Fruit fly (Drosophila melanogaster) whole organism, prepupa: ENCODE data around the gene RhoL.

Source experiments
- Blimp-1 ChIP-seq: fragments of 200-800 bp; sonication (Bioruptor generic); optimal IDR thresholded peaks from 3 replicates; lab custom pipeline; 2017; ENCODE audit warnings: missing biosample characterization, missing genetic modification characterization, mild to moderate bottlenecking, moderate library complexity, missing genetic modification reagents
- CG10631 ChIP-seq: fragments of 200-800 bp; sonication (Bioruptor generic); optimal IDR thresholded peaks from 2 replicates; lab custom pipeline; 2016; ENCODE audit warnings: missing biosample characterization, missing genetic modification characterization
- CG10669 ChIP-seq: fragments of 200-800 bp; sonication (Bioruptor generic); optimal IDR thresholded peaks from 3 replicates; lab custom pipeline; 2018; ENCODE audit warnings: missing biosample characterization, mild to moderate bottlenecking, missing genetic modification characterization, moderate library complexity
- CG11294 ChIP-seq: fragments of 200-800 bp; sonication (Bioruptor generic); IDR thresholded peaks from 2 replicates; pipeline ENCODE4 v1.3.6; 2022; ENCODE audit warnings: missing biosample characterization, missing genetic modification characterization
- CG11902 ChIP-seq: fragments of 200-800 bp; sonication (Bioruptor generic); optimal IDR thresholded peaks from 3 replicates; lab custom pipeline; 2016; ENCODE audit warnings: missing biosample characterization, missing genetic modification characterization
- CG1621 ChIP-seq: fragments of 200-800 bp; sonication (Bioruptor generic); optimal IDR thresholded peaks from 3 replicates; lab custom pipeline; 2018; ENCODE audit warnings: missing biosample characterization, mild to moderate bottlenecking, missing genetic modification characterization
- CG16779 ChIP-seq: fragments of 200-800 bp; sonication (Bioruptor generic); optimal IDR thresholded peaks from 3 replicates; lab custom pipeline; 2017; ENCODE audit warnings: missing biosample characterization, mild to moderate bottlenecking, missing genetic modification characterization
- CG3032 ChIP-seq: fragments of 200-800 bp; optimal IDR thresholded peaks from 2 replicates; lab custom pipeline; 2019; ENCODE audit warnings: missing biosample characterization, mild to moderate bottlenecking, missing genetic modification characterization, moderate library complexity
- CG31627 ChIP-seq: fragments of 200-800 bp; sonication (Bioruptor generic); optimal IDR thresholded peaks from 3 replicates; lab custom pipeline; 2016; ENCODE audit warnings: missing biosample characterization, missing genetic modification characterization
- CG32006 ChIP-seq: fragments of 200-800 bp; sonication (Bioruptor generic); optimal IDR thresholded peaks from 3 replicates; lab custom pipeline; 2017; ENCODE audit warnings: missing biosample characterization, mild to moderate bottlenecking, missing genetic modification characterization
- CG34406 ChIP-seq: fragments of 200-800 bp; sonication (Bioruptor generic); optimal IDR thresholded peaks from 3 replicates; lab custom pipeline; 2016; ENCODE audit warnings: missing biosample characterization, missing genetic modification characterization
- CG3919 ChIP-seq: fragments of 200-800 bp; sonication (Bioruptor generic); optimal IDR thresholded peaks from 3 replicates; lab custom pipeline; 2016; ENCODE audit warnings: missing biosample characterization, missing genetic modification characterization
- CG4318 ChIP-seq: fragments of 200-800 bp; sonication (Bioruptor generic); optimal IDR thresholded peaks from 3 replicates; lab custom pipeline; 2017; ENCODE audit warnings: missing biosample characterization, mild to moderate bottlenecking, missing genetic modification characterization
- CG6163 ChIP-seq: fragments of 200-800 bp; sonication (Bioruptor generic); IDR thresholded peaks from 3 replicates; pipeline ENCODE4 v1.3.6; 2022; ENCODE audit warnings: missing biosample characterization, missing genetic modification characterization
- CG6276 ChIP-seq: fragments of 200-800 bp; sonication (Bioruptor generic); optimal IDR thresholded peaks from 2 replicates; lab custom pipeline; 2017; ENCODE audit warnings: missing biosample characterization, mild to moderate bottlenecking, missing genetic modification characterization
- CG6792 ChIP-seq: fragments of 200-800 bp; sonication (Bioruptor generic); optimal IDR thresholded peaks from 3 replicates; lab custom pipeline; 2016; ENCODE audit warnings: missing biosample characterization, missing genetic modification characterization
- CG6808 ChIP-seq: fragments of 200-800 bp; sonication (Bioruptor generic); optimal IDR thresholded peaks from 3 replicates; lab custom pipeline; 2017; ENCODE audit warnings: missing biosample characterization, missing genetic modification characterization, mild to moderate bottlenecking, moderate library complexity, missing genetic modification reagents
- CG6854 ChIP-seq: fragments of 200-800 bp; sonication (Bioruptor generic); optimal IDR thresholded peaks from 2 replicates; lab custom pipeline; 2017; ENCODE audit warnings: missing biosample characterization, mild to moderate bottlenecking, missing genetic modification characterization
- CG7368 ChIP-seq: fragments of 200-800 bp; sonication (Bioruptor generic); optimal IDR thresholded peaks from 3 replicates; lab custom pipeline; 2016; ENCODE audit warnings: missing biosample characterization, missing genetic modification characterization
- CG8119 ChIP-seq: fragments of 200-800 bp; sonication (Bioruptor generic); IDR thresholded peaks from 3 replicates; pipeline ENCODE4 v1.3.6; 2022; ENCODE audit warnings: missing biosample characterization, missing genetic modification characterization
- CG8319 ChIP-seq: fragments of 200-800 bp; sonication (Bioruptor generic); optimal IDR thresholded peaks from 3 replicates; lab custom pipeline; 2016; ENCODE audit warnings: missing biosample characterization, missing genetic modification characterization
- CG9139 ChIP-seq: fragments of 200-800 bp; sonication (Bioruptor generic); optimal IDR thresholded peaks from 3 replicates; lab custom pipeline; 2017; ENCODE audit warnings: missing biosample characterization, mild to moderate bottlenecking, missing genetic modification characterization
- Eip75B ChIP-seq: fragments of 200-800 bp; sonication (Bioruptor generic); optimal IDR thresholded peaks from 3 replicates; lab custom pipeline; 2016; ENCODE audit warnings: missing biosample characterization, missing genetic modification characterization
- Eip78C ChIP-seq: fragments of 200-800 bp; sonication (Bioruptor generic); peaks from one replicate; lab custom pipeline; 2016; ENCODE audit warnings: missing biosample characterization, missing genetic modification characterization
- Ets21C ChIP-seq: fragments of 200-800 bp; sonication (Bioruptor generic); optimal IDR thresholded peaks from 3 replicates; lab custom pipeline; 2016; ENCODE audit warnings: missing biosample characterization, missing genetic modification characterization
- Gug ChIP-seq: fragments of 200-800 bp; sonication (Bioruptor generic); IDR thresholded peaks from 2 replicates; pipeline ENCODE4 v1.3.6; 2022; ENCODE audit warnings: missing biosample characterization, missing genetic modification characterization
- Hr38 ChIP-seq: sonication (Bioruptor generic); optimal IDR thresholded peaks from 2 replicates; lab custom pipeline; 2016; ENCODE audit warnings: missing biosample characterization, missing genetic modification characterization
- Hr39 ChIP-seq: fragments of 200-800 bp; sonication (Bioruptor generic); optimal IDR thresholded peaks from 2 replicates; lab custom pipeline; 2016; ENCODE audit warnings: missing biosample characterization, missing genetic modification characterization
- Hr4 ChIP-seq: fragments of 200-800 bp; sonication (Bioruptor generic); optimal IDR thresholded peaks from 3 replicates; lab custom pipeline; 2016; ENCODE audit warnings: missing biosample characterization, missing genetic modification characterization
- Lpt ChIP-seq: fragments of 200-800 bp; sonication (Bioruptor generic); optimal IDR thresholded peaks from 3 replicates; lab custom pipeline; 2016; ENCODE audit warnings: missing biosample characterization, missing genetic modification characterization
- Met ChIP-seq: fragments of 200-800 bp; sonication (Bioruptor generic); optimal IDR thresholded peaks from 3 replicates; lab custom pipeline; 2016; ENCODE audit warnings: missing biosample characterization, missing genetic modification characterization
- Smox ChIP-seq: fragments of 200-800 bp; sonication (Bioruptor generic); optimal IDR thresholded peaks from 3 replicates; lab custom pipeline; 2016; ENCODE audit warnings: missing biosample characterization, missing genetic modification characterization
- Sox102F ChIP-seq: fragments of 200-800 bp; sonication (Bioruptor generic); optimal IDR thresholded peaks from 2 replicates; lab custom pipeline; 2016; ENCODE audit warnings: missing biosample characterization, mild to moderate bottlenecking, missing genetic modification characterization
- Sox15 ChIP-seq: fragments of 200-800 bp; sonication (Bioruptor generic); optimal IDR thresholded peaks from 3 replicates; lab custom pipeline; 2016; ENCODE audit warnings: missing biosample characterization, missing genetic modification characterization
- achi ChIP-seq: fragments of 200-800 bp; sonication (Bioruptor generic); optimal IDR thresholded peaks from 3 replicates; lab custom pipeline; 2016; ENCODE audit warnings: missing biosample characterization, missing genetic modification characterization
- acj6 ChIP-seq: fragments of 200-800 bp; sonication (Bioruptor generic); optimal IDR thresholded peaks from 3 replicates; lab custom pipeline; 2016; ENCODE audit warnings: missing biosample characterization, missing genetic modification characterization
- cyc ChIP-seq: fragments of 200-800 bp; sonication (Bioruptor generic); optimal IDR thresholded peaks from 3 replicates; lab custom pipeline; 2016; ENCODE audit warnings: missing biosample characterization, missing genetic modification characterization
- dsx ChIP-seq: fragments of 200-800 bp; optimal IDR thresholded peaks from 3 replicates; lab custom pipeline; 2019; ENCODE audit warnings: missing biosample characterization, mild to moderate bottlenecking, missing genetic modification characterization, moderate library complexity; ENCODE audit not compliant: poor library complexity, severe bottlenecking
- eg ChIP-seq: fragments of 200-800 bp; sonication (Bioruptor generic); IDR thresholded peaks from 3 replicates; pipeline ENCODE4 v1.3.6; 2022; ENCODE audit warnings: missing biosample characterization, missing genetic modification characterization
- esn ChIP-seq: fragments of 200-800 bp; sonication (Bioruptor generic); optimal IDR thresholded peaks from 2 replicates; lab custom pipeline; 2016; ENCODE audit warnings: missing biosample characterization, mild to moderate bottlenecking, missing genetic modification characterization, moderate library complexity
- fd59A ChIP-seq: fragments of 200-800 bp; sonication (Bioruptor generic); optimal IDR thresholded peaks from 2 replicates; lab custom pipeline; 2017; ENCODE audit warnings: missing biosample characterization, mild to moderate bottlenecking, missing genetic modification characterization, missing genetic modification reagents
- fd85E ChIP-seq: fragments of 200-800 bp; sonication (Bioruptor generic); optimal IDR thresholded peaks from 3 replicates; lab custom pipeline; 2016; ENCODE audit warnings: missing biosample characterization, missing genetic modification characterization
- lz ChIP-seq: fragments of 200-800 bp; sonication (Bioruptor generic); optimal IDR thresholded peaks from 3 replicates; lab custom pipeline; 2016; ENCODE audit warnings: missing biosample characterization, missing genetic modification characterization
- net ChIP-seq: fragments of 200-800 bp; sonication (Bioruptor generic); optimal IDR thresholded peaks from 3 replicates; lab custom pipeline; 2016; ENCODE audit warnings: missing biosample characterization, missing genetic modification characterization
- salr ChIP-seq, 2 experiments: fragments of 200-800 bp; sonication (Bioruptor generic); optimal IDR thresholded peaks; 3 replicates each; lab custom pipeline; 2016 to 2018; ENCODE audit warnings: missing biosample characterization in 2 of 2, missing genetic modification characterization in 2 of 2, mild to moderate bottlenecking in 1 of 2
- spab ChIP-seq: fragments of 200-800 bp; sonication (Bioruptor generic); optimal IDR thresholded peaks from 2 replicates; lab custom pipeline; 2017; ENCODE audit warnings: missing biosample characterization, mild to moderate bottlenecking, missing genetic modification characterization, missing genetic modification reagents
- ss ChIP-seq, 2 experiments: fragments of 200-800 bp; sonication (Bioruptor generic); optimal IDR thresholded peaks; 2 replicates in 1 of 2; 3 replicates in 1 of 2; lab custom pipeline; 2017 to 2018; ENCODE audit warnings: mild to moderate bottlenecking in 2 of 2, missing biosample characterization in 2 of 2, missing genetic modification characterization in 2 of 2, moderate library complexity in 1 of 2
- svp ChIP-seq: fragments of 200-800 bp; sonication (Bioruptor generic); peaks from one replicate; lab custom pipeline; 2016; ENCODE audit warnings: missing biosample characterization, missing genetic modification characterization
- topi ChIP-seq: fragments of 200-800 bp; sonication (Bioruptor generic); optimal IDR thresholded peaks from 3 replicates; lab custom pipeline; 2016; ENCODE audit warnings: missing biosample characterization, missing genetic modification characterization
- vri ChIP-seq: fragments of 200-800 bp; sonication (Bioruptor generic); optimal IDR thresholded peaks from 3 replicates; lab custom pipeline; 2016; ENCODE audit warnings: missing biosample characterization, mild to moderate bottlenecking, missing genetic modification characterization

The RhoL gene

DNA sequence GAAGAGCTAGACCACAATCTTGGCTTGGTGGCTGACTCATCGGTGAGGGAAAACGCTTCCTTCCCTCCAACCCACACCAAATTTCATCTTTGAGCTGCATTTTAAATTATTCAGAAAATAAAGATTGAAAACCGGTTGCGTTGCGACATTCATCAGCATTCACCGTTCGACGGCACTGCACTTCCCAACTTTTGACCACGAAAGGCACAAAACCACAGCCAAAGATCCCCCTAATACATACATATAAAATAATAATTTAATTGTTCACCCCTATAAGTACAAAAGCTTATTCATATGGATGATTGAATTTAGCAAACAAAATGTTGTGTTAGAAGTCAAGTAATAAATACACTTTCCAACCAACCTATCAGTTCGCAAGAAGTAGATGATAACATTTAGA, 3.1 kb downstream of the RhoL start:
- no peak for TF ChIP-seq salr (GFP tag; optimal IDR thresholded peaks at IDR 0.05; lab: Kevin White, UChicago)
- TF ChIP-seq svp = peak; percentile 65
- no peak for TF ChIP-seq CG3032 (tag; lab: Kevin White, UChicago)

DNA sequence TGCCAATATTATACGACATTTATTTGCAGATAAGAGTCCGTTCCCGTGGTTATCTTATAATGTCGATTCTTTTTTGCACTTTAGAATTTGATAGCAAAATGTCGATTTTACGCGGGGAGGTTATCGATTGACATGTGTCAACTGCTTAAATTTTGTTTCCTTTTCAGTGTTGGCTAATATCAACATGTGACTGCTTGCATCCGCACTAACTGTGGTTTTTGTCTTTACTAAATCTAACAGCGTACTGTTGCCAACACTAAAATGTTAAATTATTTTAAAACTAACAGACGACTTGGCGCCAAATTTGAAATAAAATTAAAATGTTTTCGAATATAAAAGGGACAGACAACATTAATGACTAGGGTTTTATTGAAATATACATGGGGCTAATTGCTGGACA, 5.6 kb downstream of the RhoL start:
- TF ChIP-seq Hr38 (GFP tag; lab: Kevin White, UChicago) (no peak), CG9139 (GFP tag; lab: Kevin White, UChicago) (no peak), CG10631 (peak; percentile 19), CG32006 (GFP tag; lab: Kevin White, UChicago) (no peak), CG11902 (GFP tag; lab: Kevin White, UChicago) (no peak), CG3032 (tag; lab: Kevin White, UChicago) (peak; percentile 61), Eip78C (GFP tag; lab: Kevin White, UChicago) (peak; percentile 80), CG6276 (no peak), CG6854 (GFP tag; lab: Kevin White, UChicago) (no peak), Lpt (no peak), esn (peak; percentile 70), Met (GFP tag; lab: Kevin White, UChicago) (peak; percentile 47), cyc (GFP tag; lab: Kevin White, UChicago) (peak; percentile 50), CG3919 (no peak), CG10669 (GFP tag; lab: Kevin White, UChicago) (no peak), eg (GFP tag; lab: Robert Waterston, UW) (no peak), CG6792 (GFP tag; lab: Kevin White, UChicago) (peak; percentile 15), lz (GFP tag; lab: Kevin White, UChicago) (peak; percentile 78), Hr39 (peak; percentile 68), ss (GFP tag; optimal IDR thresholded peaks at IDR 0.05; lab: Kevin White, UChicago) (peak in 1 of 2 experiments; percentile 16), CG7368 (GFP tag; lab: Kevin White, UChicago) (no peak), CG6163 (GFP tag; lab: Robert Waterston, UW) (no peak), Gug (GFP tag; lab: Robert Waterston, UW) (no peak), net (GFP tag; lab: Kevin White, UChicago) (no peak), topi (GFP tag; lab: Kevin White, UChicago) (peak; percentile 53), CG31627 (peak; percentile 73), Smox (GFP tag; lab: Kevin White, UChicago) (peak; percentile 39), spab (GFP tag; lab: Kevin White, UChicago) (no peak), Eip75B (GFP tag; lab: Kevin White, UChicago) (peak; percentile 8), achi (no peak), Sox102F (GFP tag; lab: Kevin White, UChicago) (no peak), CG8119 (GFP tag; lab: Robert Waterston, UW) (no peak), CG34406 (no peak), Ets21C (GFP tag; lab: Kevin White, UChicago) (peak; percentile 31), dsx (GFP tag; lab: Kevin White, UChicago) (no peak), fd59A (GFP tag; lab: Kevin White, UChicago) (no peak), CG6808 (GFP tag; lab: Kevin White, UChicago) (no peak), fd85E (GFP tag; lab: Kevin White, UChicago) (no peak), Sox15 (GFP tag; lab: Kevin White, UChicago) (peak; percentile 33), CG1621 (tag; lab: Kevin White, UChicago) (no peak), Blimp-1 (GFP tag; lab: Kevin White, UChicago) (no peak), CG16779 (tag; lab: Kevin White, UChicago) (no peak), salr (GFP tag; optimal IDR thresholded peaks at IDR 0.05; lab: Kevin White, UChicago) (no peak), CG4318 (GFP tag; lab: Kevin White, UChicago) (no peak), Hr4 (GFP tag; lab: Kevin White, UChicago) (no peak), CG11294 (GFP tag; lab: Robert Waterston, UW) (0 out of 2 replicates have a peak, but pooled peaks have one; percentile 9), svp (peak; percentile 71), acj6 (GFP tag; lab: Kevin White, UChicago) (peak; percentile 3), vri (GFP tag; lab: Kevin White, UChicago) (peak; percentile 34), CG8319 (GFP tag; lab: Kevin White, UChicago) (no peak)
